Worm (Caenorhabditis elegans) whole organism, L3 larva: ENCODE measurements around the gene Y75B8A.33.

ENCODE experiments used
- aly-2 ChIP-seq: fragments of 150-350 bp; optimal IDR thresholded peaks from 2 replicates; lab custom pipeline; 2014; ENCODE audit warnings: missing biosample characterization, missing genetic modification characterization
- ceh-82 ChIP-seq: fragments of 150-350 bp; optimal IDR thresholded peaks from 2 replicates; lab custom pipeline; 2014; ENCODE audit warnings: missing biosample characterization, missing genetic modification characterization
- egl-27 ChIP-seq: sonication (generic microtip); optimal IDR thresholded peaks from 4 replicates; lab custom pipeline; 2017; ENCODE audit warnings: missing biosample characterization, missing genetic modification reagents, missing genetic modification characterization
- nhr-25 ChIP-seq: sonication (generic microtip); optimal IDR thresholded peaks from 2 replicates; lab custom pipeline; 2017; ENCODE audit warnings: missing biosample characterization, missing genetic modification characterization
- nhr-76 ChIP-seq: fragments of 150-350 bp; sonication (generic microtip); optimal IDR thresholded peaks from 5 replicates; lab custom pipeline; 2014; ENCODE audit warnings: missing biosample characterization, missing genetic modification characterization
- pha-4 ChIP-seq: fragments of 150-350 bp; optimal IDR thresholded peaks from 2 replicates; lab custom pipeline; 2014; ENCODE audit warnings: missing biosample characterization, missing genetic modification reagents, missing genetic modification characterization
- pqm-1 ChIP-seq: fragments of 150-350 bp; optimal IDR thresholded peaks from 2 replicates; lab custom pipeline; 2017; ENCODE audit warnings: missing biosample characterization, missing genetic modification characterization, inconsistent platforms
- skn-1 ChIP-seq: fragments of 150-350 bp; optimal IDR thresholded peaks from 2 replicates; lab custom pipeline; 2014; ENCODE audit warnings: missing biosample characterization, missing genetic modification characterization
- ztf-11 ChIP-seq: fragments of 150-350 bp; optimal IDR thresholded peaks from 2 replicates; lab custom pipeline; 2014; ENCODE audit warnings: missing biosample characterization, missing genetic modification characterization

- no peak for TF ChIP-seq ceh-82 (tag; lab: Kevin White, UChicago)
- TF ChIP-seq nhr-25, result no peak
- TF ChIP-seq ztf-11 (tag; lab: Kevin White, UChicago), result no peak
- no peak for TF ChIP-seq egl-27 (tag; lab: Kevin White, UChicago)
- TF ChIP-seq pha-4 (tag; lab: Kevin White, UChicago), result no peak
- no peak for TF ChIP-seq aly-2
- TF ChIP-seq nhr-76, result no peak
- no peak for TF ChIP-seq pqm-1 (tag; lab: Kevin White, UChicago)
- TF ChIP-seq skn-1 (tag; lab: Kevin White, UChicago), result no peak
These were observed 7.9 kb downstream of the Y75B8A.33 start, which contains the start of gene Y75B8A.34 for ce11 chrIII:12359265-12359664.
